Worm (Caenorhabditis elegans) whole organism, young adult: ENCODE data around the gene ZK637.15.

Experiments
- F57C9.4 ChIP-seq: sonication (generic microtip); optimal IDR thresholded peaks from 2 replicates; lab custom pipeline; 2017; ENCODE audit warnings: mild to moderate bottlenecking, missing genetic modification characterization, missing compliant biosample characterization
- Y53F4B.3 ChIP-seq: fragments of 200-800 bp; sonication (Bioruptor generic); IDR thresholded peaks from 2 replicates; pipeline ENCODE4 v1.3.6; 2022; ENCODE audit warnings: missing genetic modification reagents, missing genetic modification characterization, missing compliant biosample characterization
- atf-7 ChIP-seq: sonication (generic microtip); optimal IDR thresholded peaks from 2 replicates; lab custom pipeline; 2017; ENCODE audit warnings: mild to moderate bottlenecking, missing genetic modification characterization, missing compliant biosample characterization
- bed-1 ChIP-seq: fragments of 200-800 bp; sonication (Bioruptor generic); IDR thresholded peaks from 2 replicates; pipeline ENCODE4 v1.3.6; 2022; ENCODE audit warnings: missing genetic modification reagents, missing genetic modification characterization, missing compliant biosample characterization
- him-1 ChIP-seq: sonication (generic microtip); optimal IDR thresholded peaks from 2 replicates; lab custom pipeline; 2016; ENCODE audit warnings: missing genotype, missing genetic modification reagents, missing genetic modification characterization, missing compliant biosample characterization
- lag-1 ChIP-seq: fragments of 200-800 bp; sonication (Bioruptor generic); IDR thresholded peaks from 2 replicates; pipeline ENCODE4 v1.3.6; 2022; ENCODE audit warnings: missing genetic modification reagents, missing genetic modification characterization, missing compliant biosample characterization
- lin-26 ChIP-seq: fragments of 200-800 bp; sonication (Bioruptor generic); IDR thresholded peaks from 2 replicates; pipeline ENCODE4 v1.3.6; 2022; ENCODE audit warnings: missing genetic modification reagents, missing genetic modification characterization, missing compliant biosample characterization
- nfya-2 ChIP-seq: fragments of 200-800 bp; sonication (Bioruptor generic); IDR thresholded peaks from 2 replicates; pipeline ENCODE4 v1.3.6; 2022; ENCODE audit warnings: missing genetic modification reagents, missing genetic modification characterization, missing compliant biosample characterization
- nhr-27 ChIP-seq: fragments of 200-800 bp; sonication (Bioruptor generic); optimal IDR thresholded peaks from 2 replicates; lab custom pipeline; 2018; ENCODE audit warnings: mild to moderate bottlenecking, missing genetic modification characterization, moderate library complexity, missing compliant biosample characterization
- pha-4 ChIP-seq: fragments of 150-350 bp; sonication (generic microtip); optimal IDR thresholded peaks from 2 replicates; lab custom pipeline; 2014; ENCODE audit warnings: missing biosample characterization, missing genetic modification reagents, missing genetic modification characterization
- rcor-1 ChIP-seq: fragments of 200-800 bp; sonication (Bioruptor generic); IDR thresholded peaks from 2 replicates; pipeline ENCODE4 v1.3.6; 2022; ENCODE audit warnings: missing genetic modification reagents, missing genetic modification characterization, missing compliant biosample characterization
- rpc-1 ChIP-seq, 2 experiments: fragments of 150-350 bp in 1 of 2; sonication (generic microtip) in 1 of 2; optimal IDR thresholded peaks; 2 replicates each; lab custom pipeline; 2014 to 2018; ENCODE audit warnings: missing biosample characterization in 1 of 2, missing genetic modification characterization in 1 of 2, missing genetic modification reagents in 1 of 2, missing genotype in 1 of 2
- unc-130 ChIP-seq: sonication (generic microtip); optimal IDR thresholded peaks from 2 replicates; lab custom pipeline; 2016; ENCODE audit warnings: missing genetic modification reagents, missing genetic modification characterization, missing compliant biosample characterization
- unc-62 ChIP-seq: fragments of 150-350 bp; optimal IDR thresholded peaks from 2 replicates; lab custom pipeline; 2014; ENCODE audit warnings: missing biosample characterization, missing genetic modification reagents, missing genetic modification characterization

DNA sequence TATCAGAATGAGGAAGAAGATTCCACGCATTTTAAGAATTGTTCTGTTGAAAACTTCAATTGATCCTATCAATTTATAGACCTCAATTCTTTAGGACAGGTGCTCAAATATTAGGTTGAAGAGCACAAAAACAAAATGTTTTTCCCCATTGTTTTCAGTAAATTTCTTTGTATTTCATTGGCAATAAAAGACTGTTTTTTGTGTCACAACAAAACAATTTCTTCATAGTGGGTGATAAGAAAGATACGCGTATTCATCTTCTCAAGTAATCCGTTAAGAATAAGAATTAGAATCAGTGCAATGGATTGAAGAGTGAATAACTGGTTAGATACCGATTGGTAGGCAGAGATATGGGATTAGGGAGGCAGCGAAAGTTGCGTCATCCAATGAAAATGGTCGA, 40.8 kb downstream of the ZK637.15 start, which contains the start of gene ZK643.6:
- TF ChIP-seq unc-62 (no peak), F57C9.4 (tag; lab: Kevin White, UChicago) (no peak), Y53F4B.3 (GFP tag; lab: Robert Waterston, UW) (no peak), pha-4 (tag; lab: Kevin White, UChicago) (no peak), bed-1 (GFP tag; lab: Robert Waterston, UW) (no peak), rpc-1 (optimal IDR thresholded peaks at IDR 0.05; lab: Kevin White, UChicago) (no peak), rpc-1 (tag; optimal IDR thresholded peaks at IDR 0.05; lab: Kevin White, UChicago) (no peak), lin-26 (no peak), lag-1 (GFP tag; lab: Robert Waterston, UW) (no peak), him-1 (tag; lab: Kevin White, UChicago) (no peak), atf-7 (tag; lab: Kevin White, UChicago) (no peak), nfya-2 (GFP tag; lab: Robert Waterston, UW) (no peak), rcor-1 (GFP tag; lab: Robert Waterston, UW) (no peak), unc-130 (GFP tag; lab: Kevin White, UChicago) (no peak), nhr-27 (tag; lab: Kevin White, UChicago) (no peak)
